Fruit fly (Drosophila melanogaster): ENCODE measurements around the gene Spn.

- TF ChIP-seq psq (optimal IDR thresholded peaks at IDR 0.05) (no peak), insv (optimal IDR thresholded peaks at IDR 0.05) (no peak), Sin3A (optimal IDR thresholded peaks at IDR 0.05) (no peak)
Measured at dm6 chr3L:2570269-2570723, 16.2 kb upstream of the Spn start.

All from Kc167 (cell line).